Worm (Caenorhabditis elegans): ENCODE results near the gene str-236.
A peak's percentile ranks its signal among the peaks of the same experiment; 100 is the strongest.
"Not testable (repeated sequence)": the region's sequence is repeated elsewhere in the genome, so short reads cannot be mapped to it uniquely, and the experiment has no call there.

DNA sequence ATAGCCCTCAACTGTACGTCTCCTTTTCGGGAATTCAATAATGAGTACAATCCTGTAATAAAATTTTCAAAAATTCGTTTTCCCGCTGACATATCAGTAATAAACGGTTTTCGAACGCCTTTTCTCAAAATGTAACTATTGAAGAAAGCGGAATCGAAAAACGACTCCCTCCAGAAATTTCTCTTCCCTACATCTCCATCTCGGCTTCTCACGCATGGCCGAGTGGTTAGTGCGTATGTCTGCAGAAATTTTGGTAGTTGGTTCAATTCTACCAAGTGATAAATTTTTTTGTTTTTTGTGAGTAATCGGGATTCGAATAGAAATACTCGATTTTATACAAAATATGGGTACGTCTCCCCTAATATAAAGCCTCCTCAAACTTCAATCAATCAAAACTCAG is 33.3 kb upstream of the str-236 start:
- TF ChIP-seq flt-1 (GFP tag; IDR thresholded peaks at IDR 0.05) (peak; percentile 70), sea-1 (GFP tag; conservative IDR thresholded peaks at IDR 0.05) (peak; percentile 71; the same call in 1 of the 2 replicates), tbx-11 (GFP tag; IDR thresholded peaks at IDR 0.05) (peak; percentile 82)
- not testable (repeated sequence) for TF ChIP-seq ama-1 (optimal IDR thresholded peaks at IDR 0.05); ceh-36 (tag; optimal IDR thresholded peaks at IDR 0.05)

All from whole organism, early embryonic.